Fruit fly (Drosophila melanogaster) Kc167 (cell line): ENCODE measurements around the gene Tis11.

ENCODE experiments used
- Myc ChIP-seq: fragments of >200 bp; optimal IDR thresholded peaks from 2 replicates; lab custom pipeline; 2017; ENCODE audit warnings: missing external identifiers
- Sin3A ChIP-seq: fragments of >200 bp; optimal IDR thresholded peaks from 2 replicates; lab custom pipeline; 2018; ENCODE audit warnings: missing external identifiers
- h ChIP-seq: fragments of >200 bp; optimal IDR thresholded peaks from 3 replicates; lab custom pipeline; 2018; ENCODE audit warnings: missing external identifiers
- insv ChIP-seq: fragments of >200 bp; optimal IDR thresholded peaks from 3 replicates; lab custom pipeline; 2018; ENCODE audit warnings: missing external identifiers
- psq ChIP-seq: fragments of >200 bp; optimal IDR thresholded peaks from 2 replicates; lab custom pipeline; 2017; ENCODE audit warnings: missing external identifiers
- ttk ChIP-seq: sonication (Bioruptor generic); optimal IDR thresholded peaks from 2 replicates; lab custom pipeline; 2017; ENCODE audit warnings: missing external identifiers

Tis11 gene

dm6 chrX:12633992-12634391, 25.2 kb upstream of the Tis11 start:
- no peak for TF ChIP-seq insv (lab: Kevin White, UChicago)
- TF ChIP-seq Sin3A (lab: Kevin White, UChicago): no peak
- no peak for TF ChIP-seq psq (lab: Kevin White, UChicago)
- TF ChIP-seq Myc (lab: Kevin White, UChicago): no peak
- TF ChIP-seq h (lab: Kevin White, UChicago): no peak
- no peak for TF ChIP-seq ttk (lab: Kevin White, UChicago)

dm6 chrX:12645361-12645760, 13.9 kb upstream of the Tis11 start:
- no peak for TF ChIP-seq Myc (lab: Kevin White, UChicago)
- no peak for TF ChIP-seq Sin3A (lab: Kevin White, UChicago)
- no peak for TF ChIP-seq insv (lab: Kevin White, UChicago)
- no peak for TF ChIP-seq h (lab: Kevin White, UChicago)
- no peak for TF ChIP-seq ttk (lab: Kevin White, UChicago)

DNA sequence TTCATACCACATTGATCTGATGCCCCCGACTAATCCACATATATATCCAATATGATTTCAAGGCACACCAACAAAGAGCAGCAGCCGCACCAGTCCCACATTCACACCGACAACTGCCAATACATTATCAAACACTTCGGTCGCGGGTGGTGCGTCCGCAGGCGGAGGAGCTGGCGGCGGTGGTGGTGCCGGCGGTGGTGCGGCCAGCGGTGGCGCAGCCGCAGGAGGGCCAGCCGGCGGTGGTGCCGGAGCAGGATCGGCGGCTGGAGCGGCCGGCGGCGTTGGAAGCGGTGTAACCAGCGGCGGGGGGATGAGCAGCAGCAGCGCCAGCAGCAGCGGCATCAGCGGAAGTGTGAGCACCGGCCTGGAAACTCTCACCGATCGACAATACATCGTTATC, 7.6 kb upstream of the Tis11 start:
- TF ChIP-seq insv (lab: Kevin White, UChicago) (peak; percentile 6), psq (lab: Kevin White, UChicago) (no peak)

dm6 chrX:12653574-12653973, 5.6 kb upstream of the Tis11 start, which contains the start of gene CkIalpha:
CkIalpha (plus strand) TSS chrX:12653626.
- no peak for TF ChIP-seq Sin3A (lab: Kevin White, UChicago)
- no peak for TF ChIP-seq psq (lab: Kevin White, UChicago)
- TF ChIP-seq ttk (lab: Kevin White, UChicago): no peak
- no peak for TF ChIP-seq insv (lab: Kevin White, UChicago)
- no peak for TF ChIP-seq Myc (lab: Kevin White, UChicago)

DNA sequence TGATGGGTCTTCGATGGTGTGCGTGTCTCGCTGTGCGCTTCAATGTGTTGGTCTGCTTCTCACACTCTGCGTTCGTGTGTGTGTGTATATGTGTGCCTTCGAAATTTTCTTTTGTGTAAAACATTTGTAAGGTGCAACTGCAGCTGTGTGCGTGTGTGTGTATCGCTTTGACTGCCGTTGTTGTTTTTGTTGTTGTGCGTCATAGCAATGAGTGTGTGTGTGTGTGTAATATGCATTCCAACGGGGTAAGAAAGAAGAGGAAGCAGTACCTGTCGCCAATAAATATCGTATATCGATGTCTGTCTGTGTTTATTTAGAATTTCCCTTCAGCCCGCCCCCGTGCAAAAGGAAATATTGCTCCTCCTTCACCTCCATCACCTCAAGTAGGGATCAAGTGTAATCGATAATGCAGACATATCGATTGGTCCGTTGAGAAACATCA, 4.9 kb upstream of the Tis11 start:
- TF ChIP-seq psq (lab: Kevin White, UChicago): no peak
- no peak for TF ChIP-seq insv (lab: Kevin White, UChicago)
- no peak for TF ChIP-seq h (lab: Kevin White, UChicago)
- no peak for TF ChIP-seq ttk (lab: Kevin White, UChicago)
- TF ChIP-seq Myc (lab: Kevin White, UChicago): no peak
- no peak for TF ChIP-seq Sin3A (lab: Kevin White, UChicago)

dm6 chrX:12658400-12658998, 716 bp upstream of the Tis11 start:
- TF ChIP-seq Myc (lab: Kevin White, UChicago) (no peak), psq (lab: Kevin White, UChicago) (no peak), Sin3A (lab: Kevin White, UChicago) (no peak), ttk (lab: Kevin White, UChicago) (no peak), insv (lab: Kevin White, UChicago) (no peak), h (lab: Kevin White, UChicago) (no peak)

DNA sequence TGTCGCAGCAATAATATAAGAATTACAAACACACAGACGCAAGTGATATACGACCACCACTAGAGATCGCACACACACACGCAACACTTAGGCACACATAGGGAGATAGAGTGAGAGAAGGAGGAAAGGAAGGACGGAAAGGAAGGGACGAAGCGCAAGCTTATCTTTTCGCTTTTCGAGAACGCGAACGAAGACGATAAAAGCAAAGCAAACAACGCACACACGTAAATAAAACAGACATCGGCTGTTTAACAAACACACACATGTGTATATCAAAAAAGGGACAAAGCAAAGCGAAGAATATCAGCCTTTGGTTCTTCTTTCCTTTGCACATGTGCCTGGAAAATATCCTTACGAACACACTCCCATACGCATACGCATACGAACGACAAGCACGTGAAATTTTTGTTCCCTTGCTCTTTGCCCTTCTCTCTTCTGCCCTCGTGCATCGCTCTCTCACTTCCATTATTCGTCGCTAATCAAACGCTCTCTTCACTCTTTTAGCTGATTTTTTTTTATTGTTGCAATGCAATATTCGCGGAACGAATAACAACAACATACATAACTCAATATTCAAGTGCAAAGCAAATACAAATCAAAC, 915 bp downstream of the Tis11 start:
- no peak for TF ChIP-seq Sin3A (lab: Kevin White, UChicago)
- no peak for TF ChIP-seq psq (lab: Kevin White, UChicago)
- no peak for TF ChIP-seq h (lab: Kevin White, UChicago)
- TF ChIP-seq Myc (lab: Kevin White, UChicago): no peak
- no peak for TF ChIP-seq ttk (lab: Kevin White, UChicago)
- no peak for TF ChIP-seq insv (lab: Kevin White, UChicago)

dm6 chrX:12661435-12661949, 2.3 kb downstream of the Tis11 start:
- TF ChIP-seq psq (lab: Kevin White, UChicago): no peak
- no peak for TF ChIP-seq ttk (lab: Kevin White, UChicago)
- no peak for TF ChIP-seq h (lab: Kevin White, UChicago)
- no peak for TF ChIP-seq Sin3A (lab: Kevin White, UChicago)
- no peak for TF ChIP-seq Myc (lab: Kevin White, UChicago)
- no peak for TF ChIP-seq insv (lab: Kevin White, UChicago)

dm6 chrX:12662679-12663463, 3.7 kb downstream of the Tis11 start:
- no peak for TF ChIP-seq psq (lab: Kevin White, UChicago)
- TF ChIP-seq ttk (lab: Kevin White, UChicago): no peak
- no peak for TF ChIP-seq h (lab: Kevin White, UChicago)
- TF ChIP-seq Sin3A (lab: Kevin White, UChicago): no peak
- TF ChIP-seq insv (lab: Kevin White, UChicago): no peak
- no peak for TF ChIP-seq Myc (lab: Kevin White, UChicago)

DNA sequence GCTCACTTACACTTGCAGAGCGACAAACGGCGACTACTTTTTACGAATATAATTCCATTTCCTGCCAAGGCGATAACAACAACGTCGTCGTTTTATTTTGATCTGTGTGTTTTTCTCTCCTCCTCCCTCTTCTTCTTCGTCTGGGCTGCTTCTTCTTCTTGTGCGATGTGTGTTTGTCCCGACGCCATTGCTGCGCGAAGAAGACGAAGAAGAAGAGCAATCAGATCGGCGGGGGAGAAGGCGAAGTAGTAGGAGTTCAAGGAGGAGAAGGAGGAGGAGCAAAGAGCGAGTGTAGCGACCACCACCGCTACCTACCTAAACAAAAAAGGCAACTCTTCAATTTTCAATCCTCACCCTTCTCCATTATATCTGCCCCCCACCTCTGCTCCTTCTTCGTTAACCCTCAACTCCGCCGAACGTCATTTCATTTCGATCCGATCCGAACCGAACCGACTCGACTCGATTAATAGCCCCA, 4.3 kb downstream of the Tis11 start:
- TF ChIP-seq Myc (lab: Kevin White, UChicago) (no peak), h (lab: Kevin White, UChicago) (no peak)

dm6 chrX:12664117-12664783, 5.0 kb downstream of the Tis11 start:
- TF ChIP-seq h (lab: Kevin White, UChicago): no peak
- TF ChIP-seq psq (lab: Kevin White, UChicago): no peak
- TF ChIP-seq Sin3A (lab: Kevin White, UChicago): no peak
- TF ChIP-seq ttk (lab: Kevin White, UChicago): no peak
- TF ChIP-seq Myc (lab: Kevin White, UChicago): no peak
- TF ChIP-seq insv (lab: Kevin White, UChicago): no peak
